Worm (Caenorhabditis elegans): ENCODE results near the gene C05D2.8.

The C05D2.8 gene

ce11 chrIII:5564799-5565198 is 45.3 kb downstream of the C05D2.8 start, which contains the start of gene mlc-3 (continued):
- TF ChIP-seq nhr-28 (tag; optimal IDR thresholded peaks at IDR 0.05) (no peak), zfp-3 (GFP tag; conservative IDR thresholded peaks at IDR 0.05) (no peak), dve-1 (tag; optimal IDR thresholded peaks at IDR 0.05; ENCODE audit: insufficient read depth) (no peak), lin-1 (GFP tag; IDR thresholded peaks at IDR 0.05) (no peak), ZK337.2 (GFP tag; IDR thresholded peaks at IDR 0.05) (0 out of 2 replicates have a peak, but pooled peaks have one; percentile 15), pqm-1 (tag; optimal IDR thresholded peaks at IDR 0.05) (no peak), lim-7 (GFP tag; IDR thresholded peaks at IDR 0.05) (0 out of 2 replicates have a peak, but pooled peaks have one; percentile 16), nhr-6 (tag; optimal IDR thresholded peaks at IDR 0.05) (no peak), daf-19 (GFP tag; conservative IDR thresholded peaks at IDR 0.05) (no peak), ceh-32 (tag; optimal IDR thresholded peaks at IDR 0.05; ENCODE audit: poor library complexity) (no peak), hif-1 (tag; optimal IDR thresholded peaks at IDR 0.05) (no peak), snpc-1.2 (GFP tag; IDR thresholded peaks at IDR 0.05) (no peak), mdl-1 (tag; optimal IDR thresholded peaks at IDR 0.05) (no peak)

DNA sequence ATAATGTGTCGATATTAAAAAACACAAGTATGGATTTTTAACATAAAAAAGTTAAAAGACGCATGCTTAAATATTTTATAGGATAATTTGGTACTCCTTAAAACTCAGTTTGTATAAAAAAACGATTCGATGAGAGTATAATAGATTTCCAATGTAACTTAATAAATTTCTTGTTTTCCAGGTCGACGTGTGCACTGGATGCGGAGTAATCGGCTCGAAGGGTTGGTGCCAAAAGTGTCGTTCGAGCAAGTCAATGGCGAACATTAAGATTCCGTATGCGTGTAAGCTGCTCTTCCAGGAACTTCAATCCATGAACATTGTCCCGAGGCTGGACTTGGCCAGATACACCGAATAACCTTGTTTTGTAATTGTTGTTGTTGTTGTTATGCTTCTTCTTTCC is 45.8 kb downstream of the C05D2.8 start:
- TF ChIP-seq ztf-11 (tag; optimal IDR thresholded peaks at IDR 0.05) (no peak), unc-62 (GFP tag; optimal IDR thresholded peaks at IDR 0.05 in 1 of 2) (peak in 1 of 2 experiments; percentile 96), unc-62 (tag; optimal IDR thresholded peaks at IDR 0.05) (no peak)

DNA sequence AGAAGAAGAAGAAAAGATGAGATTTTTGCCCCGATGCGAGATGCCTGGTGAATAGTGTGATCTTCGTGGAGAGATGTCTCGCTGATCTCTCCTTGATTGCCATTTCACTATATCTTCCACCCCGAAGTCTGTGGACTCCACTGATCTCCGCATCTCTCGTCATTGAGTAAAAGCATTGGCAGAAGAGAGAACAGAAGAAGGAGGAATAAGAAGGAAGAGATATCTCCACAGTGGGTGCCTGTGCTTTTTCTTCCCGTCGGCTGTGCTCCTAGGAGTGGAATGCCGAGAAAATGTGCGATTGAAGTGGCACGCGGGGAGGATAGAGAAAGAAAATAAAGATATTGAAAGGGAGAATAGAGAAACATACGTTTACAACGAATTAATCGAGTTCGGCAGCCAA is 46.5 kb downstream of the C05D2.8 start:
- TF ChIP-seq ceh-20 (GFP tag; IDR thresholded peaks at IDR 0.05) (no peak), nhr-42 (GFP tag; IDR thresholded peaks at IDR 0.05) (no peak), T20F7.1 (GFP tag; optimal IDR thresholded peaks at IDR 0.05) (no peak), set-16 (GFP tag; IDR thresholded peaks at IDR 0.05) (peak; percentile 20; the same call in 1 of the 2 replicates), duxl-1 (tag; optimal IDR thresholded peaks at IDR 0.05; ENCODE audit: poor library complexity) (no peak), unc-62 (GFP tag; optimal IDR thresholded peaks at IDR 0.05 in 1 of 2) (peak in 1 of 2 experiments; percentile 6), unc-62 (tag; optimal IDR thresholded peaks at IDR 0.05) (no peak), daf-16 (GFP tag; optimal IDR thresholded peaks at IDR 0.05) (peak in 1 of 2 experiments; percentile 15), daf-16 (tag; optimal IDR thresholded peaks at IDR 0.05) (no peak), aha-1 (tag) (no peak), mxl-3 (GFP tag; optimal IDR thresholded peaks at IDR 0.05) (peak; percentile 31), nhr-11 (tag; optimal IDR thresholded peaks at IDR 0.05) (peak; percentile 50), daf-8 (GFP tag; IDR thresholded peaks at IDR 0.05) (no peak), nhr-28 (tag; optimal IDR thresholded peaks at IDR 0.05) (peak; percentile 5), Y48G9A.11 (GFP tag; IDR thresholded peaks at IDR 0.05) (no peak), hlh-11 (tag; optimal IDR thresholded peaks at IDR 0.05) (peak; percentile 52), snpc-4 (tag; optimal IDR thresholded peaks at IDR 0.05) (no peak), pha-4 (GFP tag; IDR thresholded peaks at IDR 0.05) (no peak), pha-4 (tag; optimal IDR thresholded peaks at IDR 0.05) (no peak), hlh-30 (tag; optimal IDR thresholded peaks at IDR 0.05; ENCODE audit: insufficient read depth) (no peak)

Measured in whole organism, L4 larva.